Worm (Caenorhabditis elegans) whole organism, early embryonic: Measurements from ENCODE around the gene dsl-5.

Experiments used
- B0310.2 ChIP-seq: sonication (generic microtip); optimal IDR thresholded peaks from 2 replicates; lab custom pipeline; 2016; ENCODE audit warnings: mild to moderate bottlenecking, missing genetic modification characterization, missing compliant biosample characterization
- ama-1 ChIP-seq: fragments of 150-350 bp; optimal IDR thresholded peaks from 2 replicates; lab custom pipeline; 2014
- flt-1 ChIP-seq: fragments of 200-800 bp; sonication (Bioruptor generic); IDR thresholded peaks from 2 replicates; pipeline ENCODE4 v1.3.6; 2022; ENCODE audit warnings: missing genetic modification characterization, missing compliant biosample characterization
- scrt-1 ChIP-seq: fragments of 200-800 bp; sonication (Bioruptor generic); IDR thresholded peaks from 2 replicates; pipeline ENCODE4 v1.3.6; 2022; ENCODE audit warnings: missing genetic modification characterization, missing compliant biosample characterization

DNA sequence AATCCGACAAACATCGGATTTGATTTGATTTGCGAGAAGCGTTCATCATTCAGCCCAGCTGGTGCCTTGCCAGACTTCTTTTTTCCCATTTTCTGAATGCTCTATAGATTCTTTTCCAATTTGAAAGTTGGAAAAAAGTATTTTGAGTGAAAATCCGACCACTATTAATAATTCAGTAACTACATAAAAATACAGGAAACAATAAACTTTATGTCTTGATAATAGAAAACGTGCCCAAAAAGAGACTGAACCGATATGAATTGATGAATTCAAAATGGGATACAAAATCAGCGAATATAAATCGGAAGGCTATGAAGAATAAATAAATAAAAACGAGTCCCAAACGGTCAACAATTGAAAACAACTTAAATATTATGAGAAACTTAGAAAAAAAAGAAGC lies 10.9 kb upstream of the dsl-5 start, which contains the start of gene F58B3.4:
- TF ChIP-seq B0310.2 (tag; lab: Kevin White, UChicago) (no peak), flt-1 (GFP tag; lab: Robert Waterston, UW) (no peak), scrt-1 (GFP tag; lab: Robert Waterston, UW) (no peak), ama-1 (lab: Kevin White, UChicago) (no peak)
